Fruit fly (Drosophila melanogaster) Kc167 (cell line): ENCODE data around the gene GluRIIB.

Source experiments
- h ChIP-seq: fragments of >200 bp; optimal IDR thresholded peaks from 3 replicates; lab custom pipeline; 2018; ENCODE audit warnings: missing external identifiers
- psq ChIP-seq: fragments of >200 bp; optimal IDR thresholded peaks from 2 replicates; lab custom pipeline; 2017; ENCODE audit warnings: missing external identifiers
- ttk ChIP-seq: sonication (Bioruptor generic); optimal IDR thresholded peaks from 2 replicates; lab custom pipeline; 2017; ENCODE audit warnings: missing external identifiers

- TF ChIP-seq psq (lab: Kevin White, UChicago) = no peak
- no peak for TF ChIP-seq h (lab: Kevin White, UChicago)
- no peak for TF ChIP-seq ttk (lab: Kevin White, UChicago)
Observed at dm6 chr2L:5520757-5521156, 38.4 kb upstream of the GluRIIB start.
